Fruit fly (Drosophila melanogaster): Measurements from ENCODE around the gene santa-maria.

santa-maria gene

DNA sequence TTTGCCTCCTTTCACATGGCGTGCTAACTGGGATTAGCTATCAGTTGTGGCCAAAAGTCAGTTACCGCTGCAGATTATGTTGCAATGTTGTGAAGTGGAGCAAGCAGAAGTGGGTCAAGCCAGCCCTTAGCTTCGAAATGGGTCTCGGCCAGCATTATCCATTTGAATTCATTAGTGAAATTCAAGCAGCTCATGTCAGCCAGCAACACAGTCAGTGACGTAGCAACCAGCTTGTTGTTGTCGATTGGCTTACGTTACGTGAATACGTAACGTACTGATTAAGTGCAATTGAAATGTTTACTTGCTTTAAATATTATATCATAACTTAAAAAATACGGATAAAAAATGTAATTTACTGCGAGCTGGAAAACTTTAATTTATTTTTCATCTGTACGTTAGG lies 1.0 kb upstream of the santa-maria start (continued):
- TF ChIP-seq CG2712 (tag; optimal IDR thresholded peaks at IDR 0.05) (no peak), lmd (GFP tag; IDR thresholded peaks at IDR 0.05) (no peak), Dbx (GFP tag; IDR thresholded peaks at IDR 0.05) (no peak), HLH54F (GFP tag; optimal IDR thresholded peaks at IDR 0.05) (no peak), fu2 (GFP tag; optimal IDR thresholded peaks at IDR 0.05) (no peak), CG13894 (tag; optimal IDR thresholded peaks at IDR 0.05) (no peak), Opbp (GFP tag; IDR thresholded peaks at IDR 0.05; ENCODE audit: partially characterized antibody) (peak; percentile 19; the same call in 1 of the 3 replicates), D19B (GFP tag; optimal IDR thresholded peaks at IDR 0.05) (no peak), sug (tag; optimal IDR thresholded peaks at IDR 0.05) (no peak)

DNA sequence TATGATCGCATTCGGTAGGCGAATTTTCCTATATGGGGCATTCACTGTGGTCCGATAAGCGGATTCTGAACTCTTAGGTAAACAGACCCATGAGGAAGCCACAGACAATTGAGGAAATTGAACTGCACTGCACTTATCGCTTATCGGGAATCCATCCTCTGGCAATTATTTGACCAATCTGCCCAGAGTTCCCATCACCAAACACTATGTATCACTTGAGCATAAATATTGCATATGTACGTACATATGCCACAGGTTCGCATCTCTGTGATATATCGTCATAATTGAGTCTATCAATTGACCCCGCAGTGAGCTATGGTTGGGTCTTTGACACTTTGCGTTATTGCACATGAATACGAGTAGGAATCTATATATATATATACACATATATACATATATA lies 2.7 kb downstream of the santa-maria start:
- TF ChIP-seq caup (GFP tag; optimal IDR thresholded peaks at IDR 0.05; ENCODE audit: severe bottlenecking) = no peak
- TF ChIP-seq Hr3 (GFP tag; optimal IDR thresholded peaks at IDR 0.05) = no peak
- no peak for TF ChIP-seq Xrp1 (GFP tag; IDR thresholded peaks at IDR 0.05)
- no peak for TF ChIP-seq CG7839 (tag; optimal IDR thresholded peaks at IDR 0.05)
- TF ChIP-seq Sox100B (GFP tag; optimal IDR thresholded peaks at IDR 0.05) = no peak
- no peak for TF ChIP-seq CG13894 (tag; optimal IDR thresholded peaks at IDR 0.05)
- no peak for TF ChIP-seq Doc3 (GFP tag; IDR thresholded peaks at IDR 0.05; ENCODE audit: partially characterized antibody)
- TF ChIP-seq stwl (tag; optimal IDR thresholded peaks at IDR 0.05) = no peak
- no peak for TF ChIP-seq HLH54F (GFP tag; optimal IDR thresholded peaks at IDR 0.05)

DNA sequence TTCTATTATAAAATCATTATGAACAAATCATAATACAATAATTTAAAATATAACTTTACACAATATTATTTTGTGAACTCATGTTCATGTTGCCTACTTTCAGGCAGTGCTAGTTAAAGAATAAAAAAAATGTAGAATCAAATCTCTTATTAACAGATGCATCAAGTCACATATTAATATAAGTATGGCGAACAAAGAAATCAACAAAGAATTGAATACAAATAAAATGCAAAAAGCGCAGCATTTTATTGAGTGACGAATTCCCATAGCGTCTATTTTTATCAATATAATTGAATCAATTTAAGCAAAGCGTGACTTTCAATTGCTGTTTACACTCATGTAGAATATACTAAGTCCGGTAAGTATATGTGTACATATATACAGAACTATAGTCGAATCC lies 3.2 kb downstream of the santa-maria start:
- TF ChIP-seq HmgD (GFP tag; optimal IDR thresholded peaks at IDR 0.05) (no peak), CG3995 (GFP tag; optimal IDR thresholded peaks at IDR 0.05) (peak; percentile 80), HLH54F (GFP tag; optimal IDR thresholded peaks at IDR 0.05) (no peak), CG2199 (GFP tag; IDR thresholded peaks at IDR 0.05) (0 out of 3 replicates have a peak, but pooled peaks have one; percentile 61), CG15601 (tag; optimal IDR thresholded peaks at IDR 0.05) (peak; percentile 17), Scr (GFP tag; IDR thresholded peaks at IDR 0.05; ENCODE audit: partially characterized antibody) (no peak)

DNA sequence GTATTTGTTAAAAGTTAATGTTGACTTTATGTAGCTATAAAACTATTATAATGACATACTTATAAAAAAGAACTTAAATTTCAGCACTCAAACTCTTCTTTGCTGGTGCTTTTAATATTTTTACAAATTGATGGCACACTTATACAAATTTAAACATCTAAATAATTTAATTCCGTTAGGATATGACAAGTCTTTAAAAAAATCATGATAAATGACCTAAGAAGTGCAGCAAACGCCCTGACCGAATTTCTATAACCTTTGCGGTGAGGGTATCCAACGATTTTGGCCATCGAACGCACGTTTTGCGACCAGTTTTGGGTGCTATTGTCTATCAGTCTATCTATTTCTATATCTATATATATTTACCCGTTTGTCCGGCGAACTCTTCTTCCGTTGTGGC lies 8.1 kb downstream of the santa-maria start:
- no peak for TF ChIP-seq pb (GFP tag; optimal IDR thresholded peaks at IDR 0.05)
- TF ChIP-seq zfh1 (GFP tag; IDR thresholded peaks at IDR 0.05) = no peak
- peak; percentile 55; the same call in 1 of the 2 replicates for TF ChIP-seq Atf6 (GFP tag; IDR thresholded peaks at IDR 0.05)
- TF ChIP-seq Dip2 (GFP tag; IDR thresholded peaks at IDR 0.05) = no peak
- peak; percentile 47 for TF ChIP-seq fd3F (GFP tag; optimal IDR thresholded peaks at IDR 0.05)
- no peak for TF ChIP-seq CG3163 (GFP tag; optimal IDR thresholded peaks at IDR 0.05)
- TF ChIP-seq Atf3 (GFP tag; optimal IDR thresholded peaks at IDR 0.05) = no peak
- no peak for TF ChIP-seq CG7745 (tag; optimal IDR thresholded peaks at IDR 0.05)
- peak; percentile 56; the same call in 2 of the 4 replicates for TF ChIP-seq Gug (GFP tag; IDR thresholded peaks at IDR 0.05)
- TF ChIP-seq bab2 (GFP tag; optimal IDR thresholded peaks at IDR 0.05) = no peak
- no peak for TF ChIP-seq CG7987 (GFP tag; optimal IDR thresholded peaks at IDR 0.05)
- no peak for TF ChIP-seq abd-A (tag; optimal IDR thresholded peaks at IDR 0.05)
- no peak for TF ChIP-seq oc (tag; optimal IDR thresholded peaks at IDR 0.05)
- 0 out of 2 replicates have a peak, but pooled peaks have one; percentile 6 for TF ChIP-seq CG6272 (GFP tag; IDR thresholded peaks at IDR 0.05)
- TF ChIP-seq sim (GFP tag; IDR thresholded peaks at IDR 0.05) = no peak
- no peak for TF ChIP-seq cg (GFP tag; optimal IDR thresholded peaks at IDR 0.05)
- TF ChIP-seq CkIIα-i1 (GFP tag; IDR thresholded peaks at IDR 0.05) = no peak
- no peak for TF ChIP-seq CG13775 (GFP tag; optimal IDR thresholded peaks at IDR 0.05)
- TF ChIP-seq gt (GFP tag; IDR thresholded peaks at IDR 0.05) = no peak
- TF ChIP-seq HLH4C (GFP tag; IDR thresholded peaks at IDR 0.05; ENCODE audit: partially characterized antibody) = no peak
- TF ChIP-seq CG12942 (GFP tag; optimal IDR thresholded peaks at IDR 0.05) = no peak
- TF ChIP-seq Pdp1 (GFP tag; optimal IDR thresholded peaks at IDR 0.05) = peak in 1 of 2 experiments; percentile 12
- no peak for TF ChIP-seq HmgZ (tag; optimal IDR thresholded peaks at IDR 0.05)
- no peak for TF ChIP-seq jigr1 (GFP tag; IDR thresholded peaks at IDR 0.05)
- TF ChIP-seq pfk (GFP tag; optimal IDR thresholded peaks at IDR 0.05) = no peak
- TF ChIP-seq ro (GFP tag; IDR thresholded peaks at IDR 0.05) = no peak
